Fruit fly (Drosophila melanogaster): ENCODE results near the gene GlcAT-P.
"Not testable (repeated sequence)": the region's sequence is repeated elsewhere in the genome, so short reads cannot be mapped to it uniquely, and the experiment has no call there.

The GlcAT-P gene

dm6 chr3L:11136349-11136748 lies 61.0 kb downstream of the GlcAT-P start:
- TF ChIP-seq dsx (GFP tag; optimal IDR thresholded peaks at IDR 0.05; ENCODE audit: poor library complexity, severe bottlenecking) (peak; percentile 52), CG8632 (GFP tag; optimal IDR thresholded peaks at IDR 0.05) (peak; percentile 46), Eip78C (GFP tag) (peak; percentile 70), CG6808 (GFP tag; optimal IDR thresholded peaks at IDR 0.05) (peak; percentile 68), ss (GFP tag; optimal IDR thresholded peaks at IDR 0.05) (peak; percentile 66 to 74), dac (GFP tag; optimal IDR thresholded peaks at IDR 0.05) (no peak), CG6276 (GFP tag; optimal IDR thresholded peaks at IDR 0.05) (no peak), fkh (GFP tag; optimal IDR thresholded peaks at IDR 0.05) (no peak), CG32006 (GFP tag; optimal IDR thresholded peaks at IDR 0.05) (no peak), CG9139 (GFP tag; optimal IDR thresholded peaks at IDR 0.05) (peak; percentile 63), eg (GFP tag; IDR thresholded peaks at IDR 0.05) (no peak), Eip75B (GFP tag; optimal IDR thresholded peaks at IDR 0.05) (no peak), CG15336 (GFP tag; IDR thresholded peaks at IDR 0.05) (0 out of 2 replicates have a peak, but pooled peaks have one; percentile 7), CG4318 (GFP tag; optimal IDR thresholded peaks at IDR 0.05) (no peak)

- TF ChIP-seq CG10669 (GFP tag; optimal IDR thresholded peaks at IDR 0.05) (no peak), CG15336 (GFP tag; IDR thresholded peaks at IDR 0.05) (peak; percentile 27; the same call in 1 of the 2 replicates), Ets96B (tag; optimal IDR thresholded peaks at IDR 0.05) (no peak)
Measured at dm6 chr3L:11135846-11136245, 61.5 kb downstream of the GlcAT-P start, which contains the start of gene IRSp53. Gene IRSp53 (plus strand): TSS chr3L:11136049.

DNA sequence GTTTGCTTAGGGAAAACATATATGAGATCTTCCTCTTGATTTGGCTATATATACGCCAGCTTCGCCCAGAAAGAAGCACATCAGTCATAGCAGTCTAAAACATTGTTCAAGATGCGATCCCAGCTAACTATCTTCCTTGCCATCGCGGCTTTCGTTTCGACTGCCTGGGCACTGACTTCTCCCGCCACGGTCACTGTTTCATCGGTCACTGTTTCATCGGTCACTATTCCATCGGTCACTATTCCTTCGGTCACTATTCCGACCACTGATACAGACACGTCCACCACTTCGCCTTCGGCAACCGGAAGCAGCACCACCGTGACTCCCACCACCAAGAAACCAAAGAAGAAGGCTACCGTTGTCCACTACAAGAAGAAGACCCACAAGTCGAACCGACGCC lies 62.5 kb downstream of the GlcAT-P start, which contains the start of gene CG14143:
Gene CG14143 (plus strand): TSS at position 102 of the 400 bp plus-strand sequence.
- not testable (repeated sequence) for TF ChIP-seq Eip78C (GFP tag); Ets96B (tag; optimal IDR thresholded peaks at IDR 0.05); fkh (GFP tag; optimal IDR thresholded peaks at IDR 0.05)

- not testable (repeated sequence) for TF ChIP-seq CG10669, Hr39, vri (GFP tag; optimal IDR thresholded peaks at IDR 0.05)
Measured at dm6 chr3L:11132055-11132454, 65.3 kb downstream of the GlcAT-P start, which contains the start of gene CG32074. Gene CG32074 (minus strand): TSS chr3L:11132322.

dm6 chr3L:11130535-11130934 lies 66.8 kb downstream of the GlcAT-P start, which contains the start of gene nol:
Gene nol (plus strand): TSS chr3L:11130835.
- no peak for TF ChIP-seq fd59A (GFP tag; optimal IDR thresholded peaks at IDR 0.05)
- no peak for TF ChIP-seq pdm3 (GFP tag; optimal IDR thresholded peaks at IDR 0.05)
- no peak for TF ChIP-seq achi (GFP tag; optimal IDR thresholded peaks at IDR 0.05)
- no peak for TF ChIP-seq dsx (GFP tag; optimal IDR thresholded peaks at IDR 0.05; ENCODE audit: poor library complexity, severe bottlenecking)
- no peak for TF ChIP-seq CG31627 (GFP tag; optimal IDR thresholded peaks at IDR 0.05)
- no peak for TF ChIP-seq vri (GFP tag; optimal IDR thresholded peaks at IDR 0.05)
- no peak for TF ChIP-seq fd85E (GFP tag; optimal IDR thresholded peaks at IDR 0.05)
- TF ChIP-seq spab (GFP tag; optimal IDR thresholded peaks at IDR 0.05), result no peak
- no peak for TF ChIP-seq Lpt (GFP tag; optimal IDR thresholded peaks at IDR 0.05)
- TF ChIP-seq salr (GFP tag; optimal IDR thresholded peaks at IDR 0.05), result no peak
- no peak for TF ChIP-seq CG34406 (GFP tag; optimal IDR thresholded peaks at IDR 0.05)
- TF ChIP-seq Ets96B (tag; optimal IDR thresholded peaks at IDR 0.05), result no peak
- no peak for TF ChIP-seq Eip75B (GFP tag; optimal IDR thresholded peaks at IDR 0.05)
- no peak for TF ChIP-seq CG6854 (GFP tag; optimal IDR thresholded peaks at IDR 0.05)

All from whole organism, prepupa.